Fruit fly (Drosophila melanogaster): ENCODE results near the gene CG17376.

DNA sequence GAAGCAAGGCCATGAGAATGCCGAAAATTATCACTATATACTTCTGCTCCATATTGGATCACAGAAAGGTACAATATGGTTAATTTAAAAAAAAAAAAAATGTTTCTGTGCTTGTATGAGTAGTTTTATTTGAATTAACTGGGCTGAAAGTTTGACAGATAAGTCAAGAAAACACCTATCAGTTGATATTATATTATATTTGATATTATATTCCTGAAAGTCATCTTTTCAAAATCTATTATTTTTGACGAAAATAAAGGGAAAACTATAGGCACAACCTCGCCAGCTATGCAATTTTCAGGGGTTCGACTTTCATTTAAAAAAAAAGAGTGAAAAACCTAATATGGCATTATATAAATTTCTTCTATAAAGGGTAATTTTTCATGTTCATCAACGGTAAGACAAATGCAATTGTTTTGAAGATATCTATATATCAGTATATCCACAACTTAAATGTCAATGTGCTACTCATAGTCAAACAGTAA lies 1.9 kb downstream of the CG17376 start, which contains the start of the genes nrv2 and CG43610:
- no peak for TF ChIP-seq Sin3A (optimal IDR thresholded peaks at IDR 0.05)
- TF ChIP-seq psq (optimal IDR thresholded peaks at IDR 0.05) = no peak
- no peak for TF ChIP-seq h (optimal IDR thresholded peaks at IDR 0.05)

All from Kc167 (cell line).